Fruit fly (Drosophila melanogaster) whole organism, prepupa: Measurements from ENCODE around the gene kek5.

ENCODE experiments used
- Blimp-1 ChIP-seq: fragments of 200-800 bp; sonication (Bioruptor generic); optimal IDR thresholded peaks from 3 replicates; lab custom pipeline; 2017; ENCODE audit warnings: missing biosample characterization, missing genetic modification characterization, mild to moderate bottlenecking, moderate library complexity, missing genetic modification reagents
- CG10631 ChIP-seq: fragments of 200-800 bp; sonication (Bioruptor generic); optimal IDR thresholded peaks from 2 replicates; lab custom pipeline; 2016; ENCODE audit warnings: missing biosample characterization, missing genetic modification characterization
- CG10669 ChIP-seq: fragments of 200-800 bp; sonication (Bioruptor generic); optimal IDR thresholded peaks from 3 replicates; lab custom pipeline; 2018; ENCODE audit warnings: missing biosample characterization, mild to moderate bottlenecking, missing genetic modification characterization, moderate library complexity
- CG11294 ChIP-seq: fragments of 200-800 bp; sonication (Bioruptor generic); IDR thresholded peaks from 2 replicates; pipeline ENCODE4 v1.3.6; 2022; ENCODE audit warnings: missing biosample characterization, missing genetic modification characterization
- CG11762 ChIP-seq: fragments of 200-800 bp; sonication (Bioruptor generic); optimal IDR thresholded peaks from 3 replicates; lab custom pipeline; 2016; ENCODE audit warnings: missing biosample characterization, missing genetic modification characterization; ENCODE audit not compliant: insufficient read depth
- CG15336 ChIP-seq: fragments of 200-800 bp; sonication (Bioruptor generic); IDR thresholded peaks from 2 replicates; pipeline ENCODE4 v1.3.6; 2022; ENCODE audit warnings: missing biosample characterization, missing genetic modification characterization
- CG1621 ChIP-seq: fragments of 200-800 bp; sonication (Bioruptor generic); optimal IDR thresholded peaks from 3 replicates; lab custom pipeline; 2018; ENCODE audit warnings: missing biosample characterization, mild to moderate bottlenecking, missing genetic modification characterization
- CG16779 ChIP-seq: fragments of 200-800 bp; sonication (Bioruptor generic); optimal IDR thresholded peaks from 3 replicates; lab custom pipeline; 2017; ENCODE audit warnings: missing biosample characterization, mild to moderate bottlenecking, missing genetic modification characterization
- CG31627 ChIP-seq: fragments of 200-800 bp; sonication (Bioruptor generic); optimal IDR thresholded peaks from 3 replicates; lab custom pipeline; 2016; ENCODE audit warnings: missing biosample characterization, missing genetic modification characterization
- CG32006 ChIP-seq: fragments of 200-800 bp; sonication (Bioruptor generic); optimal IDR thresholded peaks from 3 replicates; lab custom pipeline; 2017; ENCODE audit warnings: missing biosample characterization, mild to moderate bottlenecking, missing genetic modification characterization
- CG34406 ChIP-seq: fragments of 200-800 bp; sonication (Bioruptor generic); optimal IDR thresholded peaks from 3 replicates; lab custom pipeline; 2016; ENCODE audit warnings: missing biosample characterization, missing genetic modification characterization
- CG3919 ChIP-seq: fragments of 200-800 bp; sonication (Bioruptor generic); optimal IDR thresholded peaks from 3 replicates; lab custom pipeline; 2016; ENCODE audit warnings: missing biosample characterization, missing genetic modification characterization
- CG4318 ChIP-seq: fragments of 200-800 bp; sonication (Bioruptor generic); optimal IDR thresholded peaks from 3 replicates; lab custom pipeline; 2017; ENCODE audit warnings: missing biosample characterization, mild to moderate bottlenecking, missing genetic modification characterization
- CG6163 ChIP-seq: fragments of 200-800 bp; sonication (Bioruptor generic); IDR thresholded peaks from 3 replicates; pipeline ENCODE4 v1.3.6; 2022; ENCODE audit warnings: missing biosample characterization, missing genetic modification characterization
- CG6276 ChIP-seq: fragments of 200-800 bp; sonication (Bioruptor generic); optimal IDR thresholded peaks from 2 replicates; lab custom pipeline; 2017; ENCODE audit warnings: missing biosample characterization, mild to moderate bottlenecking, missing genetic modification characterization
- CG6792 ChIP-seq: fragments of 200-800 bp; sonication (Bioruptor generic); optimal IDR thresholded peaks from 3 replicates; lab custom pipeline; 2016; ENCODE audit warnings: missing biosample characterization, missing genetic modification characterization
- CG6808 ChIP-seq: fragments of 200-800 bp; sonication (Bioruptor generic); optimal IDR thresholded peaks from 3 replicates; lab custom pipeline; 2017; ENCODE audit warnings: missing biosample characterization, missing genetic modification characterization, mild to moderate bottlenecking, moderate library complexity, missing genetic modification reagents
- CG6854 ChIP-seq: fragments of 200-800 bp; sonication (Bioruptor generic); optimal IDR thresholded peaks from 2 replicates; lab custom pipeline; 2017; ENCODE audit warnings: missing biosample characterization, mild to moderate bottlenecking, missing genetic modification characterization
- CG8119 ChIP-seq: fragments of 200-800 bp; sonication (Bioruptor generic); IDR thresholded peaks from 3 replicates; pipeline ENCODE4 v1.3.6; 2022; ENCODE audit warnings: missing biosample characterization, missing genetic modification characterization
- CG8319 ChIP-seq: fragments of 200-800 bp; sonication (Bioruptor generic); optimal IDR thresholded peaks from 3 replicates; lab custom pipeline; 2016; ENCODE audit warnings: missing biosample characterization, missing genetic modification characterization
- CG8632 ChIP-seq: fragments of 200-800 bp; sonication (Bioruptor generic); optimal IDR thresholded peaks from 3 replicates; lab custom pipeline; 2016; ENCODE audit warnings: missing biosample characterization, missing genetic modification characterization
- CG9139 ChIP-seq: fragments of 200-800 bp; sonication (Bioruptor generic); optimal IDR thresholded peaks from 3 replicates; lab custom pipeline; 2017; ENCODE audit warnings: missing biosample characterization, mild to moderate bottlenecking, missing genetic modification characterization
- Eip75B ChIP-seq: fragments of 200-800 bp; sonication (Bioruptor generic); optimal IDR thresholded peaks from 3 replicates; lab custom pipeline; 2016; ENCODE audit warnings: missing biosample characterization, missing genetic modification characterization
- Eip78C ChIP-seq: fragments of 200-800 bp; sonication (Bioruptor generic); peaks from one replicate; lab custom pipeline; 2016; ENCODE audit warnings: missing biosample characterization, missing genetic modification characterization
- Eip93F ChIP-seq: fragments of 200-800 bp; sonication (Bioruptor generic); optimal IDR thresholded peaks from 2 replicates; lab custom pipeline; 2016; ENCODE audit warnings: missing biosample characterization, mild to moderate bottlenecking, missing genetic modification characterization
- Ets21C ChIP-seq: fragments of 200-800 bp; sonication (Bioruptor generic); optimal IDR thresholded peaks from 3 replicates; lab custom pipeline; 2016; ENCODE audit warnings: missing biosample characterization, missing genetic modification characterization
- Ets96B ChIP-seq: fragments of 200-800 bp; optimal IDR thresholded peaks from 2 replicates; lab custom pipeline; 2019; ENCODE audit warnings: missing biosample characterization, mild to moderate bottlenecking, missing genetic modification characterization, moderate library complexity
- Gug ChIP-seq: fragments of 200-800 bp; sonication (Bioruptor generic); IDR thresholded peaks from 2 replicates; pipeline ENCODE4 v1.3.6; 2022; ENCODE audit warnings: missing biosample characterization, missing genetic modification characterization
- Hr38 ChIP-seq: sonication (Bioruptor generic); optimal IDR thresholded peaks from 2 replicates; lab custom pipeline; 2016; ENCODE audit warnings: missing biosample characterization, missing genetic modification characterization
- Hr39 ChIP-seq: fragments of 200-800 bp; sonication (Bioruptor generic); optimal IDR thresholded peaks from 2 replicates; lab custom pipeline; 2016; ENCODE audit warnings: missing biosample characterization, missing genetic modification characterization
- Hr4 ChIP-seq: fragments of 200-800 bp; sonication (Bioruptor generic); optimal IDR thresholded peaks from 3 replicates; lab custom pipeline; 2016; ENCODE audit warnings: missing biosample characterization, missing genetic modification characterization
- Lpt ChIP-seq: fragments of 200-800 bp; sonication (Bioruptor generic); optimal IDR thresholded peaks from 3 replicates; lab custom pipeline; 2016; ENCODE audit warnings: missing biosample characterization, missing genetic modification characterization
- Met ChIP-seq: fragments of 200-800 bp; sonication (Bioruptor generic); optimal IDR thresholded peaks from 3 replicates; lab custom pipeline; 2016; ENCODE audit warnings: missing biosample characterization, missing genetic modification characterization
- OdsH ChIP-seq: fragments of 200-800 bp; sonication (Bioruptor generic); optimal IDR thresholded peaks from 3 replicates; lab custom pipeline; 2016; ENCODE audit warnings: missing biosample characterization, missing genetic modification characterization
- Sox102F ChIP-seq: fragments of 200-800 bp; sonication (Bioruptor generic); optimal IDR thresholded peaks from 2 replicates; lab custom pipeline; 2016; ENCODE audit warnings: missing biosample characterization, mild to moderate bottlenecking, missing genetic modification characterization
- Sox14 ChIP-seq: fragments of 200-800 bp; sonication (Bioruptor generic); optimal IDR thresholded peaks from 3 replicates; lab custom pipeline; 2016; ENCODE audit warnings: missing biosample characterization, missing genetic modification characterization
- Sox15 ChIP-seq: fragments of 200-800 bp; sonication (Bioruptor generic); optimal IDR thresholded peaks from 3 replicates; lab custom pipeline; 2016; ENCODE audit warnings: missing biosample characterization, missing genetic modification characterization
- acj6 ChIP-seq: fragments of 200-800 bp; sonication (Bioruptor generic); optimal IDR thresholded peaks from 3 replicates; lab custom pipeline; 2016; ENCODE audit warnings: missing biosample characterization, missing genetic modification characterization
- cyc ChIP-seq: fragments of 200-800 bp; sonication (Bioruptor generic); optimal IDR thresholded peaks from 3 replicates; lab custom pipeline; 2016; ENCODE audit warnings: missing biosample characterization, missing genetic modification characterization
- dac ChIP-seq: fragments of 200-800 bp; sonication (Bioruptor generic); optimal IDR thresholded peaks from 2 replicates; lab custom pipeline; 2017; ENCODE audit warnings: missing biosample characterization, mild to moderate bottlenecking, missing genetic modification characterization
- dsx ChIP-seq: fragments of 200-800 bp; optimal IDR thresholded peaks from 3 replicates; lab custom pipeline; 2019; ENCODE audit warnings: missing biosample characterization, mild to moderate bottlenecking, missing genetic modification characterization, moderate library complexity; ENCODE audit not compliant: poor library complexity, severe bottlenecking
- eg ChIP-seq: fragments of 200-800 bp; sonication (Bioruptor generic); IDR thresholded peaks from 3 replicates; pipeline ENCODE4 v1.3.6; 2022; ENCODE audit warnings: missing biosample characterization, missing genetic modification characterization
- esn ChIP-seq: fragments of 200-800 bp; sonication (Bioruptor generic); optimal IDR thresholded peaks from 2 replicates; lab custom pipeline; 2016; ENCODE audit warnings: missing biosample characterization, mild to moderate bottlenecking, missing genetic modification characterization, moderate library complexity
- fd59A ChIP-seq: fragments of 200-800 bp; sonication (Bioruptor generic); optimal IDR thresholded peaks from 2 replicates; lab custom pipeline; 2017; ENCODE audit warnings: missing biosample characterization, mild to moderate bottlenecking, missing genetic modification characterization, missing genetic modification reagents
- fkh ChIP-seq: fragments of 200-800 bp; sonication (Bioruptor generic); optimal IDR thresholded peaks from 3 replicates; lab custom pipeline; 2017; ENCODE audit warnings: missing biosample characterization, mild to moderate bottlenecking, missing genetic modification characterization, moderate library complexity
- net ChIP-seq: fragments of 200-800 bp; sonication (Bioruptor generic); optimal IDR thresholded peaks from 3 replicates; lab custom pipeline; 2016; ENCODE audit warnings: missing biosample characterization, missing genetic modification characterization
- pdm3 ChIP-seq: fragments of 200-800 bp; sonication (Bioruptor generic); optimal IDR thresholded peaks from 3 replicates; lab custom pipeline; 2016; ENCODE audit warnings: missing biosample characterization, missing genetic modification characterization
- salr ChIP-seq, 2 experiments: fragments of 200-800 bp; sonication (Bioruptor generic); optimal IDR thresholded peaks; 3 replicates each; lab custom pipeline; 2016 to 2018; ENCODE audit warnings: missing biosample characterization in 2 of 2, missing genetic modification characterization in 2 of 2, mild to moderate bottlenecking in 1 of 2
- spab ChIP-seq: fragments of 200-800 bp; sonication (Bioruptor generic); optimal IDR thresholded peaks from 2 replicates; lab custom pipeline; 2017; ENCODE audit warnings: missing biosample characterization, mild to moderate bottlenecking, missing genetic modification characterization, missing genetic modification reagents
- svp ChIP-seq: fragments of 200-800 bp; sonication (Bioruptor generic); peaks from one replicate; lab custom pipeline; 2016; ENCODE audit warnings: missing biosample characterization, missing genetic modification characterization
- topi ChIP-seq: fragments of 200-800 bp; sonication (Bioruptor generic); optimal IDR thresholded peaks from 3 replicates; lab custom pipeline; 2016; ENCODE audit warnings: missing biosample characterization, missing genetic modification characterization
- vri ChIP-seq: fragments of 200-800 bp; sonication (Bioruptor generic); optimal IDR thresholded peaks from 3 replicates; lab custom pipeline; 2016; ENCODE audit warnings: missing biosample characterization, mild to moderate bottlenecking, missing genetic modification characterization

Gene kek5

dm6 chrX:19354628-19355101 is 1.7 kb downstream of the kek5 start:
- TF ChIP-seq CG11762 (GFP tag; lab: Kevin White, UChicago): peak; percentile 30
- TF ChIP-seq CG3919 (GFP tag; lab: Kevin White, UChicago): peak; percentile 64
- TF ChIP-seq CG6163 (GFP tag; lab: Robert Waterston, UW): 0 out of 3 replicates have a peak, but pooled peaks have one; percentile 41
- TF ChIP-seq topi (GFP tag; lab: Kevin White, UChicago): peak; percentile 85
- peak; percentile 67 for TF ChIP-seq vri (GFP tag; lab: Kevin White, UChicago)
- TF ChIP-seq CG8632: peak; percentile 56
- TF ChIP-seq Hr39: peak; percentile 83
- peak; percentile 78 for TF ChIP-seq cyc (GFP tag; lab: Kevin White, UChicago)
- peak; percentile 34 for TF ChIP-seq fd59A (GFP tag; lab: Kevin White, UChicago)
- peak; percentile 65 for TF ChIP-seq acj6
- peak; percentile 71 for TF ChIP-seq pdm3 (GFP tag; lab: Kevin White, UChicago)
- peak; percentile 86 for TF ChIP-seq Met
- TF ChIP-seq CG6276 (GFP tag; lab: Kevin White, UChicago): peak; percentile 63
- TF ChIP-seq Lpt: peak; percentile 29
- TF ChIP-seq CG6808: peak; percentile 49
- no peak for TF ChIP-seq Hr38
- peak; percentile 64 for TF ChIP-seq CG6854 (GFP tag; lab: Kevin White, UChicago)
- peak; percentile 59 for TF ChIP-seq CG10631 (GFP tag; lab: Kevin White, UChicago)
- TF ChIP-seq CG8319 (GFP tag; lab: Kevin White, UChicago): no peak
- peak; percentile 19 for TF ChIP-seq dsx
- TF ChIP-seq esn (GFP tag; lab: Kevin White, UChicago): peak; percentile 85
- TF ChIP-seq CG6792 (GFP tag; lab: Kevin White, UChicago): peak; percentile 67
- TF ChIP-seq Sox14 (GFP tag; lab: Kevin White, UChicago): peak; percentile 79
- peak; percentile 51 for TF ChIP-seq Blimp-1 (GFP tag; lab: Kevin White, UChicago)
- peak; percentile 64 for TF ChIP-seq CG15336 (GFP tag; lab: Robert Waterston, UW)
- TF ChIP-seq Gug (GFP tag; lab: Robert Waterston, UW): peak; percentile 49
- TF ChIP-seq CG8119 (GFP tag; lab: Robert Waterston, UW): peak; percentile 56; the same call in 2 of the 3 replicates
- TF ChIP-seq Ets21C (GFP tag; lab: Kevin White, UChicago): peak; percentile 71
- TF ChIP-seq Hr4: peak; percentile 59
- peak; percentile 65 for TF ChIP-seq OdsH
- TF ChIP-seq eg (GFP tag; lab: Robert Waterston, UW): peak; percentile 60; the same call in 1 of the 3 replicates
- TF ChIP-seq svp (GFP tag; lab: Kevin White, UChicago): peak; percentile 92
- TF ChIP-seq Sox15 (GFP tag; lab: Kevin White, UChicago): peak; percentile 52
- TF ChIP-seq dac (GFP tag; lab: Kevin White, UChicago): peak; percentile 41
- TF ChIP-seq net (GFP tag; lab: Kevin White, UChicago): peak; percentile 47
- TF ChIP-seq Eip75B (GFP tag; lab: Kevin White, UChicago): peak; percentile 67
- TF ChIP-seq spab (GFP tag; lab: Kevin White, UChicago): peak; percentile 36
- peak; percentile 82 for TF ChIP-seq Sox102F (GFP tag; lab: Kevin White, UChicago)
- TF ChIP-seq Eip78C: peak; percentile 90
- TF ChIP-seq CG1621 (tag; lab: Kevin White, UChicago): no peak
- peak; percentile 55 for TF ChIP-seq CG4318 (GFP tag; lab: Kevin White, UChicago)
- peak; percentile 35 for TF ChIP-seq Ets96B (tag; lab: Kevin White, UChicago)
- TF ChIP-seq CG34406 (GFP tag; lab: Kevin White, UChicago): peak; percentile 67
- TF ChIP-seq Eip93F (GFP tag; lab: Kevin White, UChicago): peak; percentile 12
- TF ChIP-seq CG10669 (GFP tag; lab: Kevin White, UChicago): peak; percentile 33
- TF ChIP-seq CG9139: no peak
- peak; percentile 78 for TF ChIP-seq CG31627 (GFP tag; lab: Kevin White, UChicago)
- TF ChIP-seq CG11294 (GFP tag; lab: Robert Waterston, UW): no peak
- TF ChIP-seq salr (GFP tag; optimal IDR thresholded peaks at IDR 0.05; lab: Kevin White, UChicago): peak in 1 of 2 experiments; percentile 60
- TF ChIP-seq fkh: no peak
- peak; percentile 75 for TF ChIP-seq CG32006
- no peak for TF ChIP-seq CG16779 (tag; lab: Kevin White, UChicago)
